Fruit fly (Drosophila melanogaster) whole organism, prepupa: ENCODE measurements around the gene bru3.

Experiments
- Blimp-1 ChIP-seq: fragments of 200-800 bp; sonication (Bioruptor generic); optimal IDR thresholded peaks from 3 replicates; lab custom pipeline; 2017; ENCODE audit warnings: missing biosample characterization, missing genetic modification characterization, mild to moderate bottlenecking, moderate library complexity, missing genetic modification reagents
- CG10631 ChIP-seq: fragments of 200-800 bp; sonication (Bioruptor generic); optimal IDR thresholded peaks from 2 replicates; lab custom pipeline; 2016; ENCODE audit warnings: missing biosample characterization, missing genetic modification characterization
- CG11762 ChIP-seq: fragments of 200-800 bp; sonication (Bioruptor generic); optimal IDR thresholded peaks from 3 replicates; lab custom pipeline; 2016; ENCODE audit warnings: missing biosample characterization, missing genetic modification characterization; ENCODE audit not compliant: insufficient read depth
- CG3032 ChIP-seq: fragments of 200-800 bp; optimal IDR thresholded peaks from 2 replicates; lab custom pipeline; 2019; ENCODE audit warnings: missing biosample characterization, mild to moderate bottlenecking, missing genetic modification characterization, moderate library complexity
- CG31627 ChIP-seq: fragments of 200-800 bp; sonication (Bioruptor generic); optimal IDR thresholded peaks from 3 replicates; lab custom pipeline; 2016; ENCODE audit warnings: missing biosample characterization, missing genetic modification characterization
- CG6163 ChIP-seq: fragments of 200-800 bp; sonication (Bioruptor generic); IDR thresholded peaks from 3 replicates; pipeline ENCODE4 v1.3.6; 2022; ENCODE audit warnings: missing biosample characterization, missing genetic modification characterization
- CG8119 ChIP-seq: fragments of 200-800 bp; sonication (Bioruptor generic); IDR thresholded peaks from 3 replicates; pipeline ENCODE4 v1.3.6; 2022; ENCODE audit warnings: missing biosample characterization, missing genetic modification characterization
- cyc ChIP-seq: fragments of 200-800 bp; sonication (Bioruptor generic); optimal IDR thresholded peaks from 3 replicates; lab custom pipeline; 2016; ENCODE audit warnings: missing biosample characterization, missing genetic modification characterization
- dsx ChIP-seq: fragments of 200-800 bp; optimal IDR thresholded peaks from 3 replicates; lab custom pipeline; 2019; ENCODE audit warnings: missing biosample characterization, mild to moderate bottlenecking, missing genetic modification characterization, moderate library complexity; ENCODE audit not compliant: poor library complexity, severe bottlenecking
- eg ChIP-seq: fragments of 200-800 bp; sonication (Bioruptor generic); IDR thresholded peaks from 3 replicates; pipeline ENCODE4 v1.3.6; 2022; ENCODE audit warnings: missing biosample characterization, missing genetic modification characterization
- fkh ChIP-seq: fragments of 200-800 bp; sonication (Bioruptor generic); optimal IDR thresholded peaks from 3 replicates; lab custom pipeline; 2017; ENCODE audit warnings: missing biosample characterization, mild to moderate bottlenecking, missing genetic modification characterization, moderate library complexity

DNA sequence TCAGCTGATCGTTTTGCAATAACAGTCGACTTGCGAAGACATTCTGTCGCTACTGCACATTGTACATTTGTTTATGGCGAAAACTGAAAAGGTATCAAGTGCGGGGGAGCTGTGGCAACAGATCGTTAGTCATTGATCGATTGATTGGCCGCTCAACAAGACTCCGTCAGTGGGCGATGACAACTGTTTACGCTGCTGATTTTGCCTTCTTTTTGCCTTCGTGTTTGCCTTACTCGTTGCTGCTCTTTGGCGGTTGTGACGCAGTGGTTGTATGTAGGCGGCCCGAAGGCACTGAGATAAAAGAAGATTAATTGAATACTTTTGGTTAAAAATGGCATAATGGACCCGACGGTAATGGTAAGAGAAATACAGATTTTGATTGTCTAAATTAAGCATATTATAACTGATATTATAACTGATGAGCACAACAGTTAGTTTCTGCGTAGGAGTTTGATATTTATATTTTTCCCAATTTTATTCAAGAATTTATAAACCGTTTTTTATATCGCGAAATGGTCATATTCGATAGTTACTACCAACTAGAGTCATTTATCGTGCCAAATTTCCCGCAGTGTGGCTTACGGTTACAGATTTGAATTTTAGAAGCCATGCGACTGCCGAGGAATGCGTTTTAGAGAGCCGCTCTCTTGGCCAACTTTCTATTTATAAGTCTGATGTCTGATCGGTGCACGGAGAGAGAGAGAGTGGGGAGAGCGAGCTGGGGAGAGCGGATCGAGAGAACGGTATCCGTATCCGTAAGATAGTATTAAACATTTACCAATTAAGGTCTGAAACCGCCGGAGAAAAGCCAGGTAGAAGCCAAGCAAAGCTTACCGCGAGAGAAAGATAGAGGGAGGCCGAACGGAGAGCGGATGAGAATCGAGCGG, 326.4 kb downstream of the bru3 start:
- TF ChIP-seq eg (GFP tag; lab: Robert Waterston, UW) (peak; percentile 94), CG10631 (GFP tag; lab: Kevin White, UChicago) (peak; percentile 93), dsx (GFP tag; lab: Kevin White, UChicago) (peak; percentile 88), CG8119 (GFP tag; lab: Robert Waterston, UW) (peak; percentile 96), CG31627 (GFP tag; lab: Kevin White, UChicago) (peak; percentile 76), CG3032 (peak; percentile 92), Blimp-1 (GFP tag; lab: Kevin White, UChicago) (peak; percentile 45), CG6163 (peak; percentile 92), cyc (GFP tag; lab: Kevin White, UChicago) (peak; percentile 83), fkh (peak; percentile 75), CG11762 (GFP tag; lab: Kevin White, UChicago) (peak; percentile 92)
